Fruit fly (Drosophila melanogaster) whole organism, wandering third instar larva: ENCODE data around the gene CG45076.

Experiments used
- Myc ChIP-seq: fragments of >200 bp; optimal IDR thresholded peaks from 2 replicates; lab custom pipeline; 2017
- Rel ChIP-seq, 2 experiments: fragments of 200-800 bp; sonication (Bioruptor generic) in 1 of 2; optimal IDR thresholded peaks; 2 replicates in 1 of 2; 3 replicates in 1 of 2; lab custom pipeline; 2016 to 2019; ENCODE audit warnings: mild to moderate bottlenecking in 2 of 2, missing biosample characterization in 2 of 2, missing genetic modification characterization in 2 of 2, moderate library complexity in 1 of 2
- h ChIP-seq: fragments of 200-800 bp; sonication (Bioruptor generic); optimal IDR thresholded peaks from 3 replicates; lab custom pipeline; 2016; ENCODE audit warnings: missing biosample characterization, mild to moderate bottlenecking, missing genetic modification characterization
- pan ChIP-seq: fragments of >200 bp; optimal IDR thresholded peaks from 2 replicates; lab custom pipeline; 2017
- sage ChIP-seq: fragments of 200-800 bp; sonication (Bioruptor generic); optimal IDR thresholded peaks from 2 replicates; lab custom pipeline; 2016; ENCODE audit warnings: missing biosample characterization, mild to moderate bottlenecking, missing genetic modification characterization

DNA sequence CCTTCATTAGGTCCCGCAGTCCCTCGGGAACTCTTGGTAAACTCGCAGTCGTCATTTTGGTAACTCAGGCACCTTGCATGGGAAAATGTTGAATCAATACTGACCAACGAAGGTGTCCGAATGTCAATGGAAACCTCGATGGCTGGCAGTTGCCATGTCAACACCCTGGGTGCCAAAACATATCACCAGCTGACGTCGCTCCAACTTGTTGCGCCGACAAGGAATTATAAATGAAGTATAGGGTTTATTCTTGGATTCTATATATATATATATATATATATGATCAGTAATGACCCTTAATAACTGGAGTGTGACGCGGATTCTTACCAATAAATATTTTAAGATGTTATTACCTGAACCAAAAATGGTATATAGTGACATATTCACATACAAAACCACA, 26.7 kb upstream of the CG45076 start, which contains the start of gene CG14692:
- TF ChIP-seq Rel (GFP tag; optimal IDR thresholded peaks at IDR 0.05; lab: Kevin White, UChicago) (no peak), Rel (tag; optimal IDR thresholded peaks at IDR 0.05; lab: Kevin White, UChicago) (no peak), sage (GFP tag; lab: Kevin White, UChicago) (no peak), h (GFP tag; lab: Kevin White, UChicago) (no peak), Myc (lab: Kevin White, UChicago) (no peak), pan (no peak)
